Worm (Caenorhabditis elegans): ENCODE measurements around the gene frl-1.

DNA sequence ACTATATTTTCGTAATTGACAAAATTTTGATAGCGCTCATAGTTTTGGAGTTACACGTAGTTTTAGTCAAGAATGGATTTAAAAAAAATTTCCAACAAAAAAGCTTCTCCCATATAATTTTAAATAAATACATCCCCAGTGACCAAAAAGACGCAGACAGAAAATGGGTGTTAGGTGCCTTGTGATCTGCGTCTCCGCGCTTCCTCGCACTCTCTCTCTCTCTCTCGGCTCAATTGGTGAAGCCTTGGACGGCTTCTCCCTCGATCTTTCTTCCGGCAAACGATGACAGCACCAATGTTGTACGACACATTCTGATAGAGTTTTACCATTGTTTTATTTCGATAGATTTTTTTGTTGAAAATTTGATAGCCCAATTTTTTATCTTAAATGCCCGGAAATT lies 6.1 kb downstream of the frl-1 start:
- TF ChIP-seq sptf-1 (tag; optimal IDR thresholded peaks at IDR 0.05) (no peak), snpc-4 (tag; optimal IDR thresholded peaks at IDR 0.05) (no peak), nhr-237 (tag; optimal IDR thresholded peaks at IDR 0.05) (no peak), unc-39 (tag; optimal IDR thresholded peaks at IDR 0.05) (no peak), cnd-1 (tag; optimal IDR thresholded peaks at IDR 0.05) (no peak), lsy-2 (tag; optimal IDR thresholded peaks at IDR 0.05) (no peak), ceh-39 (tag; optimal IDR thresholded peaks at IDR 0.05) (no peak), nhr-76 (tag; optimal IDR thresholded peaks at IDR 0.05) (no peak)

Measured in whole organism, mixed stage, embryonic.